Fruit fly (Drosophila melanogaster) Kc167 (cell line): ENCODE results near the gene Sam-S.

Source experiments
- Myc ChIP-seq: fragments of >200 bp; optimal IDR thresholded peaks from 2 replicates; lab custom pipeline; 2017; ENCODE audit warnings: missing external identifiers
- Sin3A ChIP-seq: fragments of >200 bp; optimal IDR thresholded peaks from 2 replicates; lab custom pipeline; 2018; ENCODE audit warnings: missing external identifiers
- h ChIP-seq: fragments of >200 bp; optimal IDR thresholded peaks from 3 replicates; lab custom pipeline; 2018; ENCODE audit warnings: missing external identifiers
- insv ChIP-seq: fragments of >200 bp; optimal IDR thresholded peaks from 3 replicates; lab custom pipeline; 2018; ENCODE audit warnings: missing external identifiers
- psq ChIP-seq: fragments of >200 bp; optimal IDR thresholded peaks from 2 replicates; lab custom pipeline; 2017; ENCODE audit warnings: missing external identifiers

DNA sequence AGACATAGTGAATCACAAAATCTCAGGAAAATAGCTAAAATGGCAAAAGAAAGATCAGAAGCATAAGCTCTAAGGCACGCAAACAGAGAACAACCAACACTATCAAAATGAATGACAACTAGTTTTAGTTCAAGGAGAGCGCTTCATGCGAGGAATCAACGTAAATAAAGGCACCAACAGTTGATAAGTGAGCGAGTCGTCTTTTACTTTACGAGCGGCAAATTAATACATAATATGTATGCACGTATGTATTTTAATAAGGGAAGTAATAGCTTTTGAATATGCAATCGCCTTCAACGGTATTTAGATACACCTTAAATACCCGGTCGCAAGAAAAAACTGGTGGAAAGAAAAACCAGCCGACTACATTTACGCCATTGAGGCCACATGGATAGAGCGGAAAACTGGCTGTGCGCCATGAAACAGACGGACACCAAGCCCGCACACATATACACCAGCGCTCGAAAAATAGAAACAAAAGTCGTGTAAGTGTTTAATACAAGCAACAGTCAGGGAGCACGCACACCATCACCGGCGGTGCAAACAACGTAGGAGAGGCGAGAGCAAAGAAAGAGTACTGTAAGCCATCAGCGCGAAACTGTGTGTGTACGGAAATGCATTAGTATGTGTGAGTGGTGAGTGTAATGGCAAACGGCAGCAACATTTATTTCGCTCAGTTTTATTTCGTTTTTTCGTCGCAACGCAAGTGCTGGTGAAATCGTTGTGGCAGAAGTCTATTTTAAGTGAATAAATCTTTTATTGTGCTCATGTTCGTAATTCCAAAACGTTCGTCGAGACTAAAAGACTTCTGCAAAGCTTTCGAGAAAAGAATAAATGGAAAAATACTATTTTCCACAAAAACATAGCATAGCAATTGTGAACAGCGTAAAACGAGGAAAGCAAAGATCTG, 40.1 kb upstream of the Sam-S start, which contains the start of gene dbr:
- TF ChIP-seq h (lab: Kevin White, UChicago) (no peak), Sin3A (no peak), insv (lab: Kevin White, UChicago) (no peak), Myc (no peak), psq (no peak)
